Worm (Caenorhabditis elegans) whole organism, L4 larva: ENCODE measurements around the gene srbc-8.

Experiments
- F49E8.2 ChIP-seq: sonication (generic microtip); optimal IDR thresholded peaks from 2 replicates; lab custom pipeline; 2016; ENCODE audit warnings: missing compliant biosample characterization, mild to moderate bottlenecking, missing genetic modification characterization, borderline replicate concordance
- T20F7.1 ChIP-seq: fragments of 200-800 bp; sonication (Bioruptor generic); optimal IDR thresholded peaks from 2 replicates; lab custom pipeline; 2018; ENCODE audit warnings: mild to moderate bottlenecking, missing genetic modification characterization, missing compliant biosample characterization
- Y105C5A.15 ChIP-seq: fragments of 200-800 bp; sonication (Bioruptor generic); IDR thresholded peaks from 2 replicates; pipeline ENCODE4 v1.3.6; 2022; ENCODE audit warnings: missing genetic modification characterization, missing compliant biosample characterization
- Y75B8A.6 ChIP-seq: fragments of 200-800 bp; sonication (Bioruptor generic); IDR thresholded peaks from 2 replicates; pipeline ENCODE4 v1.3.6; 2022; ENCODE audit warnings: missing genetic modification reagents, missing genetic modification characterization, missing compliant biosample characterization
- ama-1 ChIP-seq: fragments of 150-350 bp; optimal IDR thresholded peaks from 2 replicates; lab custom pipeline; 2014; ENCODE audit warnings: inconsistent platforms, mixed read lengths
- ceh-20 ChIP-seq: fragments of 200-800 bp; sonication (Bioruptor generic); IDR thresholded peaks from 2 replicates; pipeline ENCODE4 v1.3.6; 2022; ENCODE audit warnings: missing genetic modification reagents, missing genetic modification characterization, missing compliant biosample characterization
- ceh-28 ChIP-seq: fragments of 150-350 bp; optimal IDR thresholded peaks from 2 replicates; lab custom pipeline; 2014; ENCODE audit warnings: missing biosample characterization, missing genetic modification reagents, missing genetic modification characterization
- ceh-44 ChIP-seq: fragments of 200-800 bp; sonication (Bioruptor generic); IDR thresholded peaks from 2 replicates; pipeline ENCODE4 v1.3.6; 2022; ENCODE audit warnings: missing genetic modification reagents, missing genetic modification characterization, missing compliant biosample characterization
- daf-12 ChIP-seq: fragments of 150-350 bp; optimal IDR thresholded peaks from 2 replicates; lab custom pipeline; 2014; ENCODE audit warnings: missing biosample characterization, missing genetic modification reagents, missing genetic modification characterization
- dmd-6 ChIP-seq: fragments of 200-800 bp; sonication (Bioruptor generic); IDR thresholded peaks from 2 replicates; pipeline ENCODE4 v1.3.6; 2022; ENCODE audit warnings: missing genetic modification reagents, missing genetic modification characterization, missing compliant biosample characterization
- dpl-1 ChIP-seq: fragments of 150-350 bp; optimal IDR thresholded peaks from 2 replicates; lab custom pipeline; 2014; ENCODE audit warnings: missing biosample characterization, missing genetic modification reagents, missing genetic modification characterization
- duxl-1 ChIP-seq: sonication (generic microtip); optimal IDR thresholded peaks from 2 replicates; lab custom pipeline; 2016; ENCODE audit warnings: mild to moderate bottlenecking, missing genetic modification characterization, moderate library complexity, missing compliant biosample characterization; ENCODE audit not compliant: poor library complexity
- egl-27 ChIP-seq: sonication (generic microtip); optimal IDR thresholded peaks from 3 replicates; lab custom pipeline; 2017; ENCODE audit warnings: missing biosample characterization, missing genetic modification reagents, missing genetic modification characterization
- hif-1 ChIP-seq, 2 experiments: sonication (generic microtip); optimal IDR thresholded peaks; 2 replicates each; lab custom pipeline; 2016 to 2017; ENCODE audit warnings: missing compliant biosample characterization in 2 of 2, missing genetic modification characterization in 2 of 2, missing genetic modification reagents in 2 of 2, missing genotype in 2 of 2, mild to moderate bottlenecking in 1 of 2
- hlh-30 ChIP-seq: sonication (generic microtip); optimal IDR thresholded peaks from 2 replicates; lab custom pipeline; 2017; ENCODE audit warnings: antibody characterized with exemption, mild to moderate bottlenecking, missing genetic modification characterization, missing compliant biosample characterization; ENCODE audit not compliant: insufficient read depth
- lin-1 ChIP-seq: fragments of 200-800 bp; sonication (Bioruptor generic); IDR thresholded peaks from 2 replicates; pipeline ENCODE4 v1.3.6; 2022; ENCODE audit warnings: missing genetic modification reagents, missing genetic modification characterization, missing compliant biosample characterization
- lin-29 ChIP-seq: fragments of 200-800 bp; sonication (Bioruptor generic); IDR thresholded peaks from 2 replicates; pipeline ENCODE4 v1.3.6; 2022; ENCODE audit warnings: missing genetic modification reagents, missing genetic modification characterization, missing compliant biosample characterization
- madf-5 ChIP-seq, 2 experiments: fragments of 200-800 bp; sonication (Bioruptor generic); IDR thresholded peaks; 2 replicates each; pipeline ENCODE4 v1.3.6; 2022; ENCODE audit warnings: missing compliant biosample characterization in 2 of 2, missing genetic modification characterization in 2 of 2
- mep-1 ChIP-seq: fragments of 150-350 bp; sonication (generic microtip); optimal IDR thresholded peaks from 3 replicates; lab custom pipeline; 2014; ENCODE audit warnings: missing biosample characterization, missing genetic modification characterization
- mes-2 ChIP-seq: sonication (generic microtip); optimal IDR thresholded peaks from 2 replicates; lab custom pipeline; 2016; ENCODE audit warnings: missing genotype, mild to moderate bottlenecking, missing genetic modification characterization, missing compliant biosample characterization; ENCODE audit not compliant: poor library complexity, severe bottlenecking
- mxl-2 ChIP-seq: fragments of 200-800 bp; sonication (Bioruptor generic); conservative IDR thresholded peaks from 2 replicates; pipeline ENCODE4 v1.3.6; 2022; ENCODE audit warnings: missing genetic modification reagents, missing genetic modification characterization, missing compliant biosample characterization
- mxl-3 ChIP-seq: fragments of 200-800 bp; sonication (Bioruptor generic); optimal IDR thresholded peaks from 2 replicates; lab custom pipeline; 2018; ENCODE audit warnings: mild to moderate bottlenecking, missing genetic modification characterization, missing compliant biosample characterization
- nhr-11 ChIP-seq: fragments of 150-350 bp; optimal IDR thresholded peaks from 2 replicates; lab custom pipeline; 2014; ENCODE audit warnings: missing biosample characterization, missing genetic modification characterization
- nhr-28 ChIP-seq: fragments of 150-350 bp; optimal IDR thresholded peaks from 2 replicates; lab custom pipeline; 2014; ENCODE audit warnings: missing biosample characterization, missing genetic modification characterization
- nhr-48 ChIP-seq: sonication (generic microtip); optimal IDR thresholded peaks from 2 replicates; lab custom pipeline; 2016; ENCODE audit warnings: mild to moderate bottlenecking, missing genetic modification characterization, missing compliant biosample characterization
- nhr-77 ChIP-seq: fragments of 150-350 bp; optimal IDR thresholded peaks from 2 replicates; lab custom pipeline; 2014; ENCODE audit warnings: missing biosample characterization, missing genetic modification characterization
- pha-4 ChIP-seq, 2 experiments: fragments of 150-350 bp in 1 of 2; fragments of 200-800 bp in 1 of 2; sonication (Bioruptor generic) in 1 of 2; IDR thresholded peaks in 1 of 2; optimal IDR thresholded peaks in 1 of 2; 2 replicates each; pipeline versions ENCODE4 v1.3.6 to Lab custom; 2014 to 2022; ENCODE audit warnings: missing genetic modification characterization in 2 of 2, missing genetic modification reagents in 2 of 2, missing biosample characterization in 1 of 2, missing compliant biosample characterization in 1 of 2
- sdz-12 ChIP-seq: fragments of 200-800 bp; sonication (Bioruptor generic); optimal IDR thresholded peaks from 2 replicates; lab custom pipeline; 2018; ENCODE audit warnings: mild to moderate bottlenecking, missing genetic modification characterization, missing compliant biosample characterization
- tra-1 ChIP-seq: fragments of 200-800 bp; sonication (Bioruptor generic); IDR thresholded peaks from 2 replicates; pipeline ENCODE4 v1.3.6; 2022; ENCODE audit warnings: missing genetic modification reagents, missing genetic modification characterization, missing compliant biosample characterization
- unc-39 ChIP-seq: sonication (generic microtip); optimal IDR thresholded peaks from 2 replicates; lab custom pipeline; 2017; ENCODE audit warnings: missing biosample characterization, missing genetic modification characterization
- unc-62 ChIP-seq, 3 experiments: fragments of 150-350 bp in 1 of 3; sonication (generic microtip); optimal IDR thresholded peaks in 2 of 3; peaks in 1 of 3; 1 replicate in 1 of 3; 2 replicates in 2 of 3; lab custom pipeline; 2014 to 2017; ENCODE audit warnings: missing biosample characterization in 3 of 3, missing genetic modification characterization in 3 of 3, missing genetic modification reagents in 3 of 3, missing genotype in 1 of 3
- zfp-3 ChIP-seq: fragments of 200-800 bp; sonication (Bioruptor generic); conservative IDR thresholded peaks from 2 replicates; pipeline ENCODE4 v1.3.6; 2022; ENCODE audit warnings: missing genetic modification reagents, missing genetic modification characterization, missing compliant biosample characterization

srbc-8 gene

ce11 chrV:7434805-7435363 lies 50.0 kb downstream of the srbc-8 start (continued):
- TF ChIP-seq ceh-44 (no peak), lin-1 (GFP tag; lab: Robert Waterston, UW) (no peak), F49E8.2 (no peak), mep-1 (tag; lab: Kevin White, UChicago) (peak; percentile 35), mxl-3 (GFP tag; lab: Kevin White, UChicago) (peak; percentile 63), unc-39 (tag; lab: Kevin White, UChicago) (no peak), egl-27 (tag; lab: Kevin White, UChicago) (no peak), Y75B8A.6 (no peak), daf-12 (tag; lab: Kevin White, UChicago) (no peak), sdz-12 (GFP tag; lab: Kevin White, UChicago) (no peak), nhr-77 (tag; lab: Kevin White, UChicago) (peak; percentile 52), hif-1 (tag; optimal IDR thresholded peaks at IDR 0.05; lab: Kevin White, UChicago) (peak in 1 of 2 experiments; percentile 10), madf-5 (GFP tag; IDR thresholded peaks at IDR 0.05; lab: Robert Waterston, UW) (no peak), duxl-1 (tag; lab: Kevin White, UChicago) (peak; percentile 23), zfp-3 (0 out of 2 replicates have a peak, but pooled peaks have one; percentile 28), mes-2 (tag; lab: Kevin White, UChicago) (peak; percentile 38), Y105C5A.15 (GFP tag; lab: Robert Waterston, UW) (no peak), ceh-28 (no peak), dpl-1 (GFP tag; lab: Kevin White, UChicago) (peak; percentile 24), nhr-28 (tag; lab: Kevin White, UChicago) (peak; percentile 44), unc-62 (GFP tag; optimal IDR thresholded peaks at IDR 0.05 in 1 of 2; lab: Kevin White, UChicago) (peak in 1 of 2 experiments; percentile 78), unc-62 (tag; optimal IDR thresholded peaks at IDR 0.05; lab: Kevin White, UChicago) (no peak), nhr-11 (peak; percentile 32), T20F7.1 (GFP tag; lab: Kevin White, UChicago) (no peak), ama-1 (peak; percentile 78), ceh-20 (GFP tag; lab: Robert Waterston, UW) (peak; percentile 50; the same call in 1 of the 2 replicates), hlh-30 (tag; lab: Kevin White, UChicago) (peak; percentile 87), tra-1 (no peak; the same call in 1 of the 2 replicates), nhr-48 (peak; percentile 56), mxl-2 (GFP tag; lab: Robert Waterston, UW) (peak; percentile 39; the same call in 1 of the 2 replicates), pha-4 (GFP tag; IDR thresholded peaks at IDR 0.05; lab: Robert Waterston, UW) (no peak), pha-4 (tag; optimal IDR thresholded peaks at IDR 0.05; lab: Kevin White, UChicago) (peak; percentile 2), lin-29 (no peak), dmd-6 (GFP tag; lab: Robert Waterston, UW) (peak; percentile 78)
